Fruit fly (Drosophila melanogaster): Measurements from ENCODE around the gene CG31715.

The CG31715 gene

dm6 chr2L:10333091-10333991 lies 8.1 kb upstream of the CG31715 start, which contains the start of gene GATAd (continued):
- TF ChIP-seq fd64A (GFP tag; optimal IDR thresholded peaks at IDR 0.05) (no peak), Hmr (GFP tag; optimal IDR thresholded peaks at IDR 0.05) (no peak), nmo (GFP tag; optimal IDR thresholded peaks at IDR 0.05) (peak; percentile 25), otp (GFP tag; IDR thresholded peaks at IDR 0.05) (no peak), CG14667 (GFP tag; IDR thresholded peaks at IDR 0.05) (no peak), Adf1 (GFP tag; IDR thresholded peaks at IDR 0.05) (no peak), CG18262 (tag; optimal IDR thresholded peaks at IDR 0.05) (peak; percentile 4), Sry-δ (GFP tag; optimal IDR thresholded peaks at IDR 0.05) (peak; percentile 31), CG1647 (GFP tag; optimal IDR thresholded peaks at IDR 0.05) (no peak), CG3065 (GFP tag; optimal IDR thresholded peaks at IDR 0.05) (no peak), CG1603 (tag; optimal IDR thresholded peaks at IDR 0.05) (peak; percentile 94), oc (tag; optimal IDR thresholded peaks at IDR 0.05) (no peak), CG7786 (GFP tag; optimal IDR thresholded peaks at IDR 0.05) (no peak), Med (GFP tag) (peak; percentile 60), fd3F (GFP tag; optimal IDR thresholded peaks at IDR 0.05) (no peak), Dad (GFP tag; optimal IDR thresholded peaks at IDR 0.05) (no peak), CG2116 (GFP tag; optimal IDR thresholded peaks at IDR 0.05) (peak; percentile 25), zf30C (GFP tag; optimal IDR thresholded peaks at IDR 0.05) (no peak), CG32772 (GFP tag; IDR thresholded peaks at IDR 0.05) (no peak), bab2 (GFP tag; optimal IDR thresholded peaks at IDR 0.05) (no peak), Atf6 (GFP tag; IDR thresholded peaks at IDR 0.05) (no peak), zen2 (GFP tag; IDR thresholded peaks at IDR 0.05; ENCODE audit: partially characterized antibody) (no peak; the same call in 2 of the 3 replicates), ERR (GFP tag; optimal IDR thresholded peaks at IDR 0.05) (no peak), corto (GFP tag; optimal IDR thresholded peaks at IDR 0.05) (no peak), CG8281 (tag; optimal IDR thresholded peaks at IDR 0.05) (peak; percentile 79), fu2 (GFP tag; optimal IDR thresholded peaks at IDR 0.05) (no peak), ara (GFP tag; IDR thresholded peaks at IDR 0.05) (no peak), sug (tag; optimal IDR thresholded peaks at IDR 0.05) (peak; percentile 24), bcd (GFP tag; optimal IDR thresholded peaks at IDR 0.05) (no peak), MBD-R2 (GFP tag; IDR thresholded peaks at IDR 0.05) (peak; percentile 19; the same call in 1 of the 2 replicates), eve (GFP tag; optimal IDR thresholded peaks at IDR 0.05) (no peak), CG13287 (GFP tag; IDR thresholded peaks at IDR 0.05; ENCODE audit: partially characterized antibody) (peak; percentile 47; the same call in 1 of the 2 replicates), pho (GFP tag; optimal IDR thresholded peaks at IDR 0.05) (no peak), CG10274 (GFP tag; optimal IDR thresholded peaks at IDR 0.05) (no peak), CG4360 (GFP tag; IDR thresholded peaks at IDR 0.05) (no peak), H2.0 (GFP tag; IDR thresholded peaks at IDR 0.05) (no peak), CG1233 (GFP tag; optimal IDR thresholded peaks at IDR 0.05) (no peak), CG7963 (GFP tag; IDR thresholded peaks at IDR 0.05; ENCODE audit: partially characterized antibody) (0 out of 3 replicates have a peak, but pooled peaks have one; percentile 13), Bteb2 (GFP tag; optimal IDR thresholded peaks at IDR 0.05) (no peak), HmgZ (tag; optimal IDR thresholded peaks at IDR 0.05) (peak; percentile 51), CG12071 (GFP tag; optimal IDR thresholded peaks at IDR 0.05) (no peak), CG12104 (GFP tag; optimal IDR thresholded peaks at IDR 0.05) (no peak), Mrtf (GFP tag; IDR thresholded peaks at IDR 0.05) (no peak), CG3995 (GFP tag; optimal IDR thresholded peaks at IDR 0.05) (peak; percentile 79), Tbp (GFP tag; optimal IDR thresholded peaks at IDR 0.05) (peak; percentile 64), lilli (GFP tag; optimal IDR thresholded peaks at IDR 0.05) (peak; percentile 16), Oaz (GFP tag; IDR thresholded peaks at IDR 0.05) (no peak), pros (GFP tag; optimal IDR thresholded peaks at IDR 0.05) (no peak), bbx (GFP tag; IDR thresholded peaks at IDR 0.05; ENCODE audit: partially characterized antibody) (0 out of 2 replicates have a peak, but pooled peaks have one; percentile 16)
